Worm (Caenorhabditis elegans) whole organism, midembryonic: Measurements from ENCODE around the gene try-13.

Experiments used
- cog-1 ChIP-seq: sonication (generic microtip); optimal IDR thresholded peaks from 2 replicates; lab custom pipeline; 2016; ENCODE audit warnings: missing genetic modification characterization, missing compliant biosample characterization
- flt-1 ChIP-seq: fragments of 200-800 bp; sonication (Bioruptor generic); IDR thresholded peaks from 2 replicates; pipeline ENCODE4 v1.3.6; 2022; ENCODE audit warnings: missing genetic modification characterization, missing compliant biosample characterization
- ref-1 ChIP-seq: fragments of 200-800 bp; sonication (Bioruptor generic); conservative IDR thresholded peaks from 2 replicates; pipeline ENCODE4 v1.3.6; 2022; ENCODE audit warnings: missing genetic modification reagents, missing genetic modification characterization, missing compliant biosample characterization
- tab-1 ChIP-seq: fragments of 200-800 bp; sonication (Bioruptor generic); IDR thresholded peaks from 2 replicates; pipeline ENCODE4 v1.3.6; 2022; ENCODE audit warnings: missing genetic modification characterization, missing compliant biosample characterization
- ztf-23 ChIP-seq: fragments of 200-800 bp; sonication (Bioruptor generic); IDR thresholded peaks from 2 replicates; pipeline ENCODE4 v1.3.6; 2022; ENCODE audit warnings: missing genetic modification reagents, missing genetic modification characterization, missing compliant biosample characterization

- no peak for TF ChIP-seq cog-1 (tag; lab: Kevin White, UChicago)
- TF ChIP-seq ztf-23 (GFP tag; lab: Robert Waterston, UW) = no peak
- TF ChIP-seq tab-1 (GFP tag; lab: Robert Waterston, UW) = no peak
- no peak for TF ChIP-seq flt-1 (GFP tag; lab: Robert Waterston, UW)
- TF ChIP-seq ref-1 (GFP tag; lab: Robert Waterston, UW) = no peak
These were observed 48.0 kb upstream of the try-13 start, which contains the start of gene fbxa-105 for ce11 chrV:7391933-7392332.
